Worm (Caenorhabditis elegans): ENCODE results near the gene C14A4.6.

- no peak for TF ChIP-seq ceh-24 (tag; optimal IDR thresholded peaks at IDR 0.05)
- TF ChIP-seq tbx-2 (tag; optimal IDR thresholded peaks at IDR 0.05): no peak
- TF ChIP-seq pqm-1 (tag; optimal IDR thresholded peaks at IDR 0.05): no peak
- no peak for TF ChIP-seq odd-2 (tag; optimal IDR thresholded peaks at IDR 0.05)
- TF ChIP-seq sdc-2 (tag; optimal IDR thresholded peaks at IDR 0.05): no peak
- TF ChIP-seq gmeb-2 (tag; optimal IDR thresholded peaks at IDR 0.05): no peak
- TF ChIP-seq ama-1 (optimal IDR thresholded peaks at IDR 0.05): no peak
- no peak for TF ChIP-seq eyg-1 (tag; optimal IDR thresholded peaks at IDR 0.05)
- no peak for TF ChIP-seq ref-2 (tag; optimal IDR thresholded peaks at IDR 0.05)
- TF ChIP-seq rnt-1 (tag; optimal IDR thresholded peaks at IDR 0.05): no peak
Measured at ce11 chrII:10605512-10605911, 10.9 kb upstream of the C14A4.6 start, which contains the start of gene taf-13.

All from whole organism, late embryonic.